Worm (Caenorhabditis elegans): ENCODE data around the gene hecw-1.

The hecw-1 gene

ce11 chrIII:3400444-3400843 lies 10.7 kb upstream of the hecw-1 start:
- TF ChIP-seq ama-1 (optimal IDR thresholded peaks at IDR 0.05) (no peak), ets-7 (tag; optimal IDR thresholded peaks at IDR 0.05) (no peak), hmbx-1 (tag; optimal IDR thresholded peaks at IDR 0.05) (no peak), hmg-4 (GFP tag; optimal IDR thresholded peaks at IDR 0.05) (no peak), hnd-1 (tag; optimal IDR thresholded peaks at IDR 0.05) (no peak), scrt-1 (GFP tag; IDR thresholded peaks at IDR 0.05) (no peak), B0310.2 (tag; optimal IDR thresholded peaks at IDR 0.05) (no peak), pes-1 (GFP tag; IDR thresholded peaks at IDR 0.05) (no peak), ceh-36 (tag; optimal IDR thresholded peaks at IDR 0.05) (no peak), sea-1 (GFP tag; conservative IDR thresholded peaks at IDR 0.05) (no peak), F13C5.2 (tag; optimal IDR thresholded peaks at IDR 0.05) (no peak), tra-4 (tag; optimal IDR thresholded peaks at IDR 0.05) (no peak), aly-1 (tag; optimal IDR thresholded peaks at IDR 0.05) (no peak), ceh-13 (GFP tag; optimal IDR thresholded peaks at IDR 0.05) (no peak), tbx-37 (GFP tag; conservative IDR thresholded peaks at IDR 0.05) (no peak), tbx-11 (GFP tag; IDR thresholded peaks at IDR 0.05) (no peak)

ce11 chrIII:3398485-3398884 lies 8.7 kb upstream of the hecw-1 start:
- TF ChIP-seq pes-1 (GFP tag; IDR thresholded peaks at IDR 0.05) (peak; percentile 40; the same call in 1 of the 2 replicates), hmg-4 (GFP tag; optimal IDR thresholded peaks at IDR 0.05) (no peak)

- no peak for TF ChIP-seq hmg-4 (GFP tag; optimal IDR thresholded peaks at IDR 0.05)
Observed at ce11 chrIII:3397678-3398077, 7.9 kb upstream of the hecw-1 start, which contains the start of gene clpf-1. Gene clpf-1 (plus strand): TSS chrIII:3397743.

- TF ChIP-seq hnd-1 (tag; optimal IDR thresholded peaks at IDR 0.05) (no peak), tbx-11 (GFP tag; IDR thresholded peaks at IDR 0.05) (no peak), F13C5.2 (tag; optimal IDR thresholded peaks at IDR 0.05) (no peak), scrt-1 (GFP tag; IDR thresholded peaks at IDR 0.05) (no peak), hmg-4 (GFP tag; optimal IDR thresholded peaks at IDR 0.05) (no peak), pes-1 (GFP tag; IDR thresholded peaks at IDR 0.05) (no peak), sea-1 (GFP tag; conservative IDR thresholded peaks at IDR 0.05) (no peak), B0310.2 (tag; optimal IDR thresholded peaks at IDR 0.05) (no peak)
Observed at ce11 chrIII:3395874-3396467, 6.2 kb upstream of the hecw-1 start, which contains the start of gene cri-3. Gene cri-3 (plus strand): TSS chrIII:3396355.

- TF ChIP-seq ets-7 (tag; optimal IDR thresholded peaks at IDR 0.05) = no peak
- TF ChIP-seq pes-1 (GFP tag; IDR thresholded peaks at IDR 0.05) = no peak
- no peak for TF ChIP-seq aly-1 (tag; optimal IDR thresholded peaks at IDR 0.05)
- no peak for TF ChIP-seq B0310.2 (tag; optimal IDR thresholded peaks at IDR 0.05)
- no peak for TF ChIP-seq sea-1 (GFP tag; conservative IDR thresholded peaks at IDR 0.05)
- TF ChIP-seq tbx-37 (GFP tag; conservative IDR thresholded peaks at IDR 0.05) = no peak
- TF ChIP-seq scrt-1 (GFP tag; IDR thresholded peaks at IDR 0.05) = no peak
- TF ChIP-seq ama-1 (optimal IDR thresholded peaks at IDR 0.05) = no peak
- no peak for TF ChIP-seq flt-1 (GFP tag; IDR thresholded peaks at IDR 0.05)
- no peak for TF ChIP-seq hmg-4 (GFP tag; optimal IDR thresholded peaks at IDR 0.05)
- no peak for TF ChIP-seq hnd-1 (tag; optimal IDR thresholded peaks at IDR 0.05)
- no peak for TF ChIP-seq hmbx-1 (tag; optimal IDR thresholded peaks at IDR 0.05)
- TF ChIP-seq tra-4 (tag; optimal IDR thresholded peaks at IDR 0.05) = no peak
- no peak for TF ChIP-seq ceh-36 (tag; optimal IDR thresholded peaks at IDR 0.05)
- no peak for TF ChIP-seq ceh-13 (GFP tag; optimal IDR thresholded peaks at IDR 0.05)
- no peak for TF ChIP-seq tbx-11 (GFP tag; IDR thresholded peaks at IDR 0.05)
- TF ChIP-seq F13C5.2 (tag; optimal IDR thresholded peaks at IDR 0.05) = no peak
Observed at ce11 chrIII:3395112-3395511, 5.3 kb upstream of the hecw-1 start.

ce11 chrIII:3393687-3394086 lies 3.9 kb upstream of the hecw-1 start, which contains the start of gene mlc-4:
Gene mlc-4 (minus strand): TSS chrIII:3393787.
- TF ChIP-seq tbx-37 (GFP tag; conservative IDR thresholded peaks at IDR 0.05) (no peak), hnd-1 (tag; optimal IDR thresholded peaks at IDR 0.05) (no peak), aly-1 (tag; optimal IDR thresholded peaks at IDR 0.05) (no peak), F13C5.2 (tag; optimal IDR thresholded peaks at IDR 0.05) (no peak), sea-1 (GFP tag; conservative IDR thresholded peaks at IDR 0.05) (no peak), scrt-1 (GFP tag; IDR thresholded peaks at IDR 0.05) (no peak), B0310.2 (tag; optimal IDR thresholded peaks at IDR 0.05) (no peak), tbx-11 (GFP tag; IDR thresholded peaks at IDR 0.05) (no peak), flt-1 (GFP tag; IDR thresholded peaks at IDR 0.05) (no peak), hmg-4 (GFP tag; optimal IDR thresholded peaks at IDR 0.05) (no peak), ceh-36 (tag; optimal IDR thresholded peaks at IDR 0.05) (no peak), hmbx-1 (tag; optimal IDR thresholded peaks at IDR 0.05) (no peak), ceh-13 (GFP tag; optimal IDR thresholded peaks at IDR 0.05) (no peak)

- TF ChIP-seq ets-7 (tag; optimal IDR thresholded peaks at IDR 0.05) = no peak
- no peak for TF ChIP-seq sea-1 (GFP tag; conservative IDR thresholded peaks at IDR 0.05)
- no peak for TF ChIP-seq ceh-36 (tag; optimal IDR thresholded peaks at IDR 0.05)
- TF ChIP-seq hmg-4 (GFP tag; optimal IDR thresholded peaks at IDR 0.05) = no peak
Observed at ce11 chrIII:3390144-3390543, 374 bp upstream of the hecw-1 start.

- TF ChIP-seq tbx-37 (GFP tag; conservative IDR thresholded peaks at IDR 0.05) (no peak), hmbx-1 (tag; optimal IDR thresholded peaks at IDR 0.05) (no peak), ets-7 (tag; optimal IDR thresholded peaks at IDR 0.05) (no peak), scrt-1 (GFP tag; IDR thresholded peaks at IDR 0.05) (no peak), ceh-13 (GFP tag; optimal IDR thresholded peaks at IDR 0.05) (no peak), ceh-36 (tag; optimal IDR thresholded peaks at IDR 0.05) (no peak), hmg-4 (GFP tag; optimal IDR thresholded peaks at IDR 0.05) (no peak), tra-4 (tag; optimal IDR thresholded peaks at IDR 0.05) (no peak), B0310.2 (tag; optimal IDR thresholded peaks at IDR 0.05) (no peak), pes-1 (GFP tag; IDR thresholded peaks at IDR 0.05) (no peak), sea-1 (GFP tag; conservative IDR thresholded peaks at IDR 0.05) (no peak), ama-1 (optimal IDR thresholded peaks at IDR 0.05) (no peak), hnd-1 (tag; optimal IDR thresholded peaks at IDR 0.05) (no peak)
Observed at ce11 chrIII:3382465-3382864, 7.3 kb downstream of the hecw-1 start.
